Worm (Caenorhabditis elegans) whole organism, L1 larva: ENCODE results near the gene F58H7.5.
A peak's percentile ranks its signal among the peaks of the same experiment; 100 is the strongest.

Experiments used
- C04F5.9 ChIP-seq: sonication (generic microtip); optimal IDR thresholded peaks from 2 replicates; lab custom pipeline; 2016; ENCODE audit warnings: missing genetic modification characterization, missing compliant biosample characterization
- C34B4.2 ChIP-seq: sonication (generic microtip); optimal IDR thresholded peaks from 2 replicates; lab custom pipeline; 2017; ENCODE audit warnings: mild to moderate bottlenecking, missing genetic modification characterization, missing compliant biosample characterization
- Y116A8C.19 ChIP-seq: sonication (generic microtip); optimal IDR thresholded peaks from 2 replicates; lab custom pipeline; 2016; ENCODE audit warnings: missing compliant biosample characterization, missing genetic modification characterization, borderline replicate concordance
- aha-1 ChIP-seq: fragments of 150-350 bp; optimal IDR thresholded peaks from 2 replicates; lab custom pipeline; 2014; ENCODE audit warnings: missing biosample characterization, missing genetic modification characterization
- ceh-88 ChIP-seq: fragments of 200-800 bp; sonication (Bioruptor generic); IDR thresholded peaks from 2 replicates; pipeline ENCODE4 v1.3.6; 2022; ENCODE audit warnings: missing genetic modification characterization, missing compliant biosample characterization
- ceh-90 ChIP-seq: sonication (generic microtip); optimal IDR thresholded peaks from 2 replicates; lab custom pipeline; 2016; ENCODE audit warnings: missing genetic modification characterization, missing compliant biosample characterization
- ces-1 ChIP-seq: fragments of 150-350 bp; optimal IDR thresholded peaks from 2 replicates; lab custom pipeline; 2014; ENCODE audit warnings: missing biosample characterization, missing genetic modification reagents, missing genetic modification characterization
- dsc-1 ChIP-seq: sonication (generic microtip); optimal IDR thresholded peaks from 2 replicates; lab custom pipeline; 2016; ENCODE audit warnings: mild to moderate bottlenecking, missing genetic modification characterization, missing compliant biosample characterization
- efl-3 ChIP-seq: fragments of 200-800 bp; sonication (Bioruptor generic); optimal IDR thresholded peaks from 2 replicates; lab custom pipeline; 2018; ENCODE audit warnings: mild to moderate bottlenecking, missing genetic modification characterization, missing compliant biosample characterization
- egl-13 ChIP-seq: sonication (generic microtip); optimal IDR thresholded peaks from 2 replicates; lab custom pipeline; 2016; ENCODE audit warnings: missing genotype, missing genetic modification reagents, missing genetic modification characterization, missing compliant biosample characterization
- ets-5 ChIP-seq: fragments of 200-800 bp; sonication (Bioruptor generic); IDR thresholded peaks from 2 replicates; pipeline ENCODE4 v1.3.6; 2022; ENCODE audit warnings: missing genetic modification characterization, missing compliant biosample characterization
- fkh-4 ChIP-seq: sonication (generic microtip); optimal IDR thresholded peaks from 2 replicates; lab custom pipeline; 2016; ENCODE audit warnings: missing compliant biosample characterization, missing genetic modification characterization, borderline replicate concordance
- fkh-8 ChIP-seq: sonication (generic microtip); optimal IDR thresholded peaks from 2 replicates; lab custom pipeline; 2016; ENCODE audit warnings: mild to moderate bottlenecking, missing genetic modification characterization, missing compliant biosample characterization
- fos-1 ChIP-seq: fragments of 150-350 bp; optimal IDR thresholded peaks from 2 replicates; lab custom pipeline; 2014; ENCODE audit warnings: missing biosample characterization, missing genetic modification characterization
- grh-1 ChIP-seq: fragments of 200-800 bp; sonication (Bioruptor generic); IDR thresholded peaks from 2 replicates; pipeline ENCODE4 v1.3.6; 2022; ENCODE audit warnings: missing genetic modification reagents, missing genetic modification characterization, missing compliant biosample characterization
- hlh-4 ChIP-seq: sonication (generic microtip); optimal IDR thresholded peaks from 2 replicates; lab custom pipeline; 2016; ENCODE audit warnings: mild to moderate bottlenecking, missing genetic modification characterization, missing compliant biosample characterization
- hpl-2 ChIP-seq: fragments of 150-350 bp; optimal IDR thresholded peaks from 2 replicates; lab custom pipeline; 2014; ENCODE audit warnings: missing biosample characterization, missing genetic modification reagents, missing genetic modification characterization
- irx-1 ChIP-seq: sonication (generic microtip); optimal IDR thresholded peaks from 2 replicates; lab custom pipeline; 2016; ENCODE audit warnings: missing genetic modification characterization, missing compliant biosample characterization
- isw-1 ChIP-seq: fragments of 200-800 bp; sonication (Bioruptor generic); IDR thresholded peaks from 2 replicates; pipeline ENCODE4 v1.3.6; 2022; ENCODE audit warnings: missing genetic modification characterization, missing compliant biosample characterization
- lin-14 ChIP-seq: fragments of 200-800 bp; sonication (Bioruptor generic); optimal IDR thresholded peaks from 2 replicates; lab custom pipeline; 2018; ENCODE audit warnings: mild to moderate bottlenecking, missing genetic modification characterization, moderate library complexity, missing compliant biosample characterization
- lin-15B ChIP-seq: fragments of 150-350 bp; sonication (generic microtip); optimal IDR thresholded peaks from 3 replicates; lab custom pipeline; 2014; ENCODE audit warnings: missing biosample characterization, missing genetic modification characterization
- lin-35 ChIP-seq, 2 experiments: fragments of 150-350 bp; optimal IDR thresholded peaks; 2 replicates each; lab custom pipeline; 2014; ENCODE audit warnings: missing biosample characterization in 2 of 2, missing genetic modification characterization in 2 of 2, missing genetic modification reagents in 2 of 2
- lin-39 ChIP-seq: fragments of 150-350 bp; optimal IDR thresholded peaks from 2 replicates; lab custom pipeline; 2014; ENCODE audit warnings: missing biosample characterization, missing genetic modification reagents, missing genetic modification characterization
- lsy-2 ChIP-seq, 2 experiments: fragments of 150-350 bp; optimal IDR thresholded peaks; 2 replicates each; lab custom pipeline; 2014; ENCODE audit warnings: missing biosample characterization in 2 of 2, missing genetic modification characterization in 2 of 2
- mdl-1 ChIP-seq, 2 experiments: fragments of 150-350 bp; optimal IDR thresholded peaks; 2 replicates each; lab custom pipeline; 2014 to 2017; ENCODE audit warnings: missing biosample characterization in 2 of 2, missing genetic modification characterization in 2 of 2, inconsistent platforms in 1 of 2
- mef-2 ChIP-seq: fragments of 150-350 bp; optimal IDR thresholded peaks from 2 replicates; lab custom pipeline; 2014; ENCODE audit warnings: missing biosample characterization, missing genetic modification characterization
- nhr-12 ChIP-seq: sonication (generic microtip); optimal IDR thresholded peaks from 2 replicates; lab custom pipeline; 2017; ENCODE audit warnings: missing biosample characterization, missing genetic modification characterization
- nhr-19 ChIP-seq: fragments of 200-800 bp; sonication (Bioruptor generic); conservative IDR thresholded peaks from 2 replicates; pipeline ENCODE4 v1.3.6; 2022; ENCODE audit warnings: missing genetic modification characterization, missing compliant biosample characterization
- nhr-20 ChIP-seq: sonication (generic microtip); optimal IDR thresholded peaks from 2 replicates; lab custom pipeline; 2016; ENCODE audit warnings: mild to moderate bottlenecking, missing genetic modification characterization, missing compliant biosample characterization
- nhr-28 ChIP-seq: fragments of 150-350 bp; optimal IDR thresholded peaks from 2 replicates; lab custom pipeline; 2014; ENCODE audit warnings: missing biosample characterization, missing genetic modification characterization
- nhr-47 ChIP-seq: sonication (generic microtip); optimal IDR thresholded peaks from 2 replicates; lab custom pipeline; 2016; ENCODE audit warnings: mild to moderate bottlenecking, missing genetic modification characterization, moderate library complexity, missing compliant biosample characterization
- nhr-71 ChIP-seq: sonication (generic microtip); optimal IDR thresholded peaks from 2 replicates; lab custom pipeline; 2016; ENCODE audit warnings: mild to moderate bottlenecking, missing genetic modification characterization, moderate library complexity, missing compliant biosample characterization
- nhr-77 ChIP-seq: fragments of 150-350 bp; optimal IDR thresholded peaks from 2 replicates; lab custom pipeline; 2014; ENCODE audit warnings: missing biosample characterization, missing genetic modification characterization
- nhr-84 ChIP-seq: sonication (generic microtip); optimal IDR thresholded peaks from 2 replicates; lab custom pipeline; 2017; ENCODE audit warnings: missing biosample characterization, missing genetic modification characterization
- nhr-85 ChIP-seq: sonication (generic microtip); peaks from one replicate; lab custom pipeline; 2016; ENCODE audit warnings: missing genetic modification characterization, inconsistent platforms, missing compliant biosample characterization
- pag-3 ChIP-seq: sonication (generic microtip); optimal IDR thresholded peaks from 2 replicates; lab custom pipeline; 2017; ENCODE audit warnings: missing genetic modification characterization, mild to moderate bottlenecking, missing compliant biosample characterization, antibody characterized with exemption, borderline replicate concordance; ENCODE audit not compliant: insufficient read depth
- pax-3 ChIP-seq: fragments of 200-800 bp; sonication (Bioruptor generic); optimal IDR thresholded peaks from 2 replicates; lab custom pipeline; 2018; ENCODE audit warnings: mild to moderate bottlenecking, missing genetic modification characterization, moderate library complexity, missing compliant biosample characterization
- pqm-1 ChIP-seq: sonication (generic microtip); optimal IDR thresholded peaks from 3 replicates; lab custom pipeline; 2017; ENCODE audit warnings: missing biosample characterization, missing genetic modification characterization
- skn-1 ChIP-seq: fragments of 150-350 bp; optimal IDR thresholded peaks from 2 replicates; lab custom pipeline; 2014; ENCODE audit warnings: missing biosample characterization, missing genetic modification characterization
- sox-4 ChIP-seq: sonication (generic microtip); optimal IDR thresholded peaks from 2 replicates; lab custom pipeline; 2016; ENCODE audit warnings: missing genetic modification characterization, missing compliant biosample characterization
- swsn-7 ChIP-seq: sonication (generic microtip); optimal IDR thresholded peaks from 2 replicates; lab custom pipeline; 2016; ENCODE audit warnings: missing genetic modification characterization, missing compliant biosample characterization
- tbx-2 ChIP-seq: sonication (generic microtip); optimal IDR thresholded peaks from 2 replicates; lab custom pipeline; 2016; ENCODE audit warnings: missing genetic modification characterization, missing compliant biosample characterization
- tlp-1 ChIP-seq: fragments of 150-350 bp; optimal IDR thresholded peaks from 2 replicates; lab custom pipeline; 2014; ENCODE audit warnings: missing biosample characterization, missing genetic modification characterization
- unc-30 ChIP-seq: sonication (generic microtip); optimal IDR thresholded peaks from 2 replicates; lab custom pipeline; 2017; ENCODE audit warnings: missing biosample characterization, missing genetic modification characterization
- unc-62 ChIP-seq: fragments of 150-350 bp; optimal IDR thresholded peaks from 2 replicates; lab custom pipeline; 2014; ENCODE audit warnings: missing biosample characterization, missing genetic modification reagents, missing genetic modification characterization
- unc-98 ChIP-seq: fragments of 200-800 bp; sonication (Bioruptor generic); IDR thresholded peaks from 2 replicates; pipeline ENCODE4 v1.3.6; 2022; ENCODE audit warnings: missing genetic modification characterization, missing compliant biosample characterization
- vab-15 ChIP-seq: sonication (generic microtip); optimal IDR thresholded peaks from 2 replicates; lab custom pipeline; 2017; ENCODE audit warnings: missing genotype, mild to moderate bottlenecking, missing genetic modification characterization, missing compliant biosample characterization
- xbp-1 ChIP-seq: sonication (generic microtip); optimal IDR thresholded peaks from 2 replicates; lab custom pipeline; 2016; ENCODE audit warnings: missing genetic modification characterization, missing compliant biosample characterization
- zip-4 ChIP-seq: fragments of 200-800 bp; sonication (Bioruptor generic); optimal IDR thresholded peaks from 2 replicates; lab custom pipeline; 2018; ENCODE audit warnings: mild to moderate bottlenecking, missing genetic modification characterization, moderate library complexity, missing compliant biosample characterization
- ztf-11 ChIP-seq, 2 experiments: sonication (generic microtip); optimal IDR thresholded peaks; 2 replicates each; lab custom pipeline; 2016 to 2017; ENCODE audit warnings: missing genetic modification characterization in 2 of 2, missing biosample characterization in 1 of 2, missing compliant biosample characterization in 1 of 2

Gene F58H7.5

ce11 chrIV:924323-924932 lies 4.6 kb downstream of the F58H7.5 start, which contains the start of gene lgc-30 (continued):
- TF ChIP-seq mdl-1 (tag; optimal IDR thresholded peaks at IDR 0.05; lab: Kevin White, UChicago): no peak
- TF ChIP-seq lin-15B: no peak
- no peak for TF ChIP-seq tlp-1 (tag; lab: Kevin White, UChicago)
- no peak for TF ChIP-seq nhr-71 (tag; lab: Kevin White, UChicago)
- TF ChIP-seq zip-4 (GFP tag; lab: Kevin White, UChicago): no peak
- no peak for TF ChIP-seq pag-3
- no peak for TF ChIP-seq swsn-7 (tag; lab: Kevin White, UChicago)
- TF ChIP-seq unc-30: no peak
- TF ChIP-seq isw-1 (GFP tag; lab: Robert Waterston, UW): no peak
- no peak for TF ChIP-seq fos-1 (tag; lab: Kevin White, UChicago)
- no peak for TF ChIP-seq lin-39
- no peak for TF ChIP-seq hlh-4
- peak; percentile 49 for TF ChIP-seq pax-3 (tag; lab: Kevin White, UChicago)
- no peak for TF ChIP-seq nhr-12 (tag; lab: Kevin White, UChicago)
- TF ChIP-seq dsc-1 (tag; lab: Kevin White, UChicago): peak; percentile 94
- peak; percentile 7 for TF ChIP-seq sox-4 (tag; lab: Kevin White, UChicago)
- no peak for TF ChIP-seq nhr-19 (GFP tag; lab: Robert Waterston, UW)
- no peak for TF ChIP-seq nhr-20
- TF ChIP-seq ztf-11 (tag; optimal IDR thresholded peaks at IDR 0.05; lab: Kevin White, UChicago): no peak
- TF ChIP-seq hpl-2 (GFP tag; lab: Kevin White, UChicago): no peak
- TF ChIP-seq nhr-77 (tag; lab: Kevin White, UChicago): no peak
- no peak for TF ChIP-seq egl-13
- TF ChIP-seq tbx-2 (tag; lab: Kevin White, UChicago): no peak
- TF ChIP-seq C34B4.2 (tag; lab: Kevin White, UChicago): no peak
- no peak for TF ChIP-seq mef-2
- TF ChIP-seq ces-1 (GFP tag; lab: Kevin White, UChicago): no peak
- TF ChIP-seq nhr-28: no peak
- TF ChIP-seq lin-35 (GFP tag; optimal IDR thresholded peaks at IDR 0.05; lab: Kevin White, UChicago): no peak
- TF ChIP-seq lsy-2 (tag; optimal IDR thresholded peaks at IDR 0.05; lab: Kevin White, UChicago): no peak

DNA sequence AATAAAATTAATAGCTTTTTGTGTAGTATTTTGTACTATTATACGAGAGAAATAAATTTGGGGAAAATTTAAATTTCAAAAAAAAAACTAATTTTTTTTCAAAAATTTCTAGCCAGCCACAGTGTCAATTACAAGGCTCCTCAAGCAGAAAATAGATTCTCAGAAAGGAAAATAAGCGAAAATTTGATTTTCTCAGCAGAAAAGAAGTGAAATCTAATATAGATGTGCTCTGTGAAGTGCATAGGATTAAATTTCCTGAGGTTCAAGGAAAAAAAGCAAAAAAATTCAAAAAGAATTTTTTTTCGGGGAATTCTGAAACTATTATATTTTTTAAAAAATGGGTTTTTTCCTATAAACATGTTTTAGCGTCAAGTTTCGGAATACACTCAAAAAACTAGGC lies 7.7 kb downstream of the F58H7.5 start:
- TF ChIP-seq tlp-1 (tag; lab: Kevin White, UChicago): no peak
- TF ChIP-seq C04F5.9 (tag; lab: Kevin White, UChicago): no peak
- TF ChIP-seq xbp-1: no peak
- TF ChIP-seq grh-1: no peak
- no peak for TF ChIP-seq hpl-2 (GFP tag; lab: Kevin White, UChicago)
- TF ChIP-seq efl-3: no peak
- no peak for TF ChIP-seq lin-39
- no peak for TF ChIP-seq mdl-1 (tag; optimal IDR thresholded peaks at IDR 0.05; lab: Kevin White, UChicago)
- TF ChIP-seq Y116A8C.19 (tag; lab: Kevin White, UChicago): no peak
- no peak for TF ChIP-seq pax-3 (tag; lab: Kevin White, UChicago)
- TF ChIP-seq nhr-85 (tag; lab: Kevin White, UChicago): no peak
- TF ChIP-seq mef-2: no peak
- TF ChIP-seq ceh-90 (tag; lab: Kevin White, UChicago): no peak
- TF ChIP-seq nhr-19 (GFP tag; lab: Robert Waterston, UW): no peak
- no peak for TF ChIP-seq unc-62 (GFP tag; lab: Kevin White, UChicago)
- no peak for TF ChIP-seq ceh-88
- TF ChIP-seq nhr-71 (tag; lab: Kevin White, UChicago): peak; percentile 44
- no peak for TF ChIP-seq unc-98
- TF ChIP-seq egl-13: no peak
- TF ChIP-seq ces-1 (GFP tag; lab: Kevin White, UChicago): peak; percentile 64
- TF ChIP-seq swsn-7 (tag; lab: Kevin White, UChicago): no peak
- no peak for TF ChIP-seq C34B4.2 (tag; lab: Kevin White, UChicago)
- no peak for TF ChIP-seq pqm-1 (tag; lab: Kevin White, UChicago)
- no peak for TF ChIP-seq aha-1 (tag; lab: Kevin White, UChicago)
- no peak for TF ChIP-seq nhr-84 (tag; lab: Kevin White, UChicago)
- TF ChIP-seq ets-5 (GFP tag; lab: Robert Waterston, UW): no peak
- TF ChIP-seq dsc-1 (tag; lab: Kevin White, UChicago): no peak
- peak; percentile 28 for TF ChIP-seq fkh-8
- TF ChIP-seq irx-1 (tag; lab: Kevin White, UChicago): peak; percentile 8
- peak; percentile 42 for TF ChIP-seq lin-14 (GFP tag; lab: Kevin White, UChicago)
- no peak for TF ChIP-seq skn-1
- no peak for TF ChIP-seq sox-4 (tag; lab: Kevin White, UChicago)
- TF ChIP-seq nhr-47 (tag; lab: Kevin White, UChicago): peak; percentile 1
- no peak for TF ChIP-seq vab-15 (tag; lab: Kevin White, UChicago)
- TF ChIP-seq unc-30: no peak
- TF ChIP-seq fkh-4 (tag; lab: Kevin White, UChicago): no peak
